Worm (Caenorhabditis elegans): ENCODE measurements around the gene nspb-8.

- TF ChIP-seq med-1 (GFP tag; optimal IDR thresholded peaks at IDR 0.05; ENCODE audit: insufficient read depth) = no peak
- no peak for TF ChIP-seq ztf-23 (GFP tag; IDR thresholded peaks at IDR 0.05)
- no peak for TF ChIP-seq cog-1 (tag; optimal IDR thresholded peaks at IDR 0.05)
- no peak for TF ChIP-seq flt-1 (GFP tag; IDR thresholded peaks at IDR 0.05)
- TF ChIP-seq klf-2 (GFP tag; conservative IDR thresholded peaks at IDR 0.05) = no peak
These were observed 46.9 kb upstream of the nspb-8 start, which contains the start of gene tag-297 for ce11 chrII:14627330-14627729.

Data from whole organism, midembryonic.